Fruit fly (Drosophila melanogaster) whole organism, wandering third instar larva: ENCODE measurements around the gene Sf3b3.

Experiments used
- CG32264 ChIP-seq: fragments of 200-800 bp; sonication (Bioruptor generic); optimal IDR thresholded peaks from 2 replicates; lab custom pipeline; 2016; ENCODE audit warnings: missing biosample characterization, missing genetic modification characterization
- CG9705 ChIP-seq: fragments of 200-800 bp; sonication (Bioruptor generic); optimal IDR thresholded peaks from 2 replicates; lab custom pipeline; 2018; ENCODE audit warnings: missing biosample characterization, mild to moderate bottlenecking, missing genetic modification characterization
- Dfd ChIP-seq: fragments of >200 bp; optimal IDR thresholded peaks from 2 replicates; lab custom pipeline; 2017; ENCODE audit warnings: missing biosample characterization, missing genetic modification characterization
- Hr78 ChIP-seq: fragments of >200 bp; optimal IDR thresholded peaks from 2 replicates; lab custom pipeline; 2017; ENCODE audit warnings: missing biosample characterization, missing genetic modification characterization
- Jra ChIP-seq: sonication (Bioruptor generic); optimal IDR thresholded peaks from 2 replicates; lab custom pipeline; 2016; ENCODE audit warnings: missing biosample characterization, missing genetic modification characterization
- N ChIP-seq: fragments of >200 bp; optimal IDR thresholded peaks from 2 replicates; lab custom pipeline; 2018; ENCODE audit warnings: missing biosample characterization, missing external identifiers, missing genetic modification characterization
- OdsH ChIP-seq: fragments of 200-800 bp; sonication (Bioruptor generic); optimal IDR thresholded peaks from 2 replicates; lab custom pipeline; 2016; ENCODE audit warnings: missing biosample characterization, mild to moderate bottlenecking, missing genetic modification characterization
- br ChIP-seq: fragments of 200-800 bp; sonication (Bioruptor generic); optimal IDR thresholded peaks from 2 replicates; lab custom pipeline; 2016; ENCODE audit warnings: missing biosample characterization, missing genetic modification characterization
- rgr ChIP-seq: fragments of 200-800 bp; sonication (Bioruptor generic); optimal IDR thresholded peaks from 3 replicates; lab custom pipeline; 2016; ENCODE audit warnings: missing biosample characterization, mild to moderate bottlenecking, missing genetic modification characterization

DNA sequence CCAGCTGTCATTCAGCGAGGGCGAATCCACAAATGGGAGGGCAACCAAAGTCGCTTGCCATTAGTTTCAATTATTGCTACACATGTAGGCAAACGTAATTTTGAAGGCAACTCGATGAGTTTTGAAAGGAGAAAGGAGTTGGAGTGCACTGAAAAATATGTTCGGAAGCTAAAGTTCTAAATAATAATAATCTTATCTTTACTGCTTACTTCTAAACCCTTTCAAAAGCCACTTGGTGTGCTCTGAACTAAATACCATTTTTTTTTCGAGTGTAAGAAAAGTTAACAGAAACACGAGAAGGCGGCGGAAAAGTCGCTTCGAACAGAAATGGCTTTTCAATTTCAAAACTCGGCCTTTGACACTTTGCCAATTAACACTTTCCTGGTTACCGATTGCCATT, 10.4 kb upstream of the Sf3b3 start, which contains the start of gene Cep290:
- TF ChIP-seq br (GFP tag; lab: Kevin White, UChicago), result no peak
- no peak for TF ChIP-seq OdsH (GFP tag; lab: Kevin White, UChicago)
- TF ChIP-seq Dfd (GFP tag; lab: Kevin White, UChicago), result no peak
- TF ChIP-seq CG9705 (GFP tag; lab: Kevin White, UChicago), result no peak
- TF ChIP-seq rgr (GFP tag; lab: Kevin White, UChicago), result no peak
- TF ChIP-seq N (GFP tag; lab: Kevin White, UChicago), result no peak
- no peak for TF ChIP-seq Jra
- no peak for TF ChIP-seq Hr78 (GFP tag; lab: Kevin White, UChicago)
- TF ChIP-seq CG32264, result no peak
